Fruit fly (Drosophila melanogaster) whole organism, embryonic: ENCODE data around the gene HDAC4.

Source experiments
- Abd-B ChIP-seq: fragments of 200-800 bp; sonication (Bioruptor generic); optimal IDR thresholded peaks from 2 replicates; lab custom pipeline; 2018; ENCODE audit warnings: missing biosample characterization, mild to moderate bottlenecking, missing genetic modification characterization, moderate library complexity
- Aef1 ChIP-seq: fragments of 200-800 bp; sonication (Bioruptor generic); IDR thresholded peaks from 3 replicates; pipeline ENCODE4 v1.3.6; 2022; ENCODE audit warnings: missing biosample characterization, missing genetic modification characterization
- Antp ChIP-seq: fragments of 200-800 bp; sonication (Bioruptor generic); optimal IDR thresholded peaks from 3 replicates; lab custom pipeline; 2016; ENCODE audit warnings: missing biosample characterization, missing genetic modification characterization
- BtbVII ChIP-seq: fragments of 200-800 bp; sonication (Bioruptor generic); optimal IDR thresholded peaks from 3 replicates; lab custom pipeline; 2017; ENCODE audit warnings: missing biosample characterization, mild to moderate bottlenecking, missing genetic modification characterization
- CG11247 ChIP-seq: fragments of 200-800 bp; sonication (Bioruptor generic); IDR thresholded peaks from 2 replicates; pipeline ENCODE4 v1.3.6; 2022; ENCODE audit warnings: missing biosample characterization, missing genetic modification characterization
- CG11560 ChIP-seq: fragments of 200-800 bp; sonication (Bioruptor generic); IDR thresholded peaks from 3 replicates; pipeline ENCODE4 v1.3.6; 2022; ENCODE audit warnings: missing biosample characterization, missing genetic modification characterization
- CG11695 ChIP-seq: fragments of 200-800 bp; sonication (Bioruptor generic); IDR thresholded peaks from 3 replicates; pipeline ENCODE4 v1.3.6; 2022; ENCODE audit warnings: missing biosample characterization, missing genetic modification characterization
- CG14710 ChIP-seq: fragments of 200-800 bp; sonication (Bioruptor generic); optimal IDR thresholded peaks from 3 replicates; lab custom pipeline; 2019; ENCODE audit warnings: missing biosample characterization, mild to moderate bottlenecking, missing genetic modification characterization, moderate library complexity
- CG15011 ChIP-seq: fragments of 200-800 bp; sonication (Bioruptor generic); optimal IDR thresholded peaks from 3 replicates; lab custom pipeline; 2018; ENCODE audit warnings: missing biosample characterization, mild to moderate bottlenecking, missing genetic modification characterization
- CG1529 ChIP-seq: fragments of 200-800 bp; sonication (Bioruptor generic); optimal IDR thresholded peaks from 3 replicates; lab custom pipeline; 2018; ENCODE audit warnings: missing biosample characterization, missing genetic modification characterization
- CG15479 ChIP-seq: fragments of 200-800 bp; sonication (Bioruptor generic); optimal IDR thresholded peaks from 3 replicates; lab custom pipeline; 2019; ENCODE audit warnings: missing biosample characterization, mild to moderate bottlenecking, missing genetic modification characterization, moderate library complexity
- CG1602 ChIP-seq: fragments of 200-800 bp; sonication (Bioruptor generic); optimal IDR thresholded peaks from 3 replicates; lab custom pipeline; 2016; ENCODE audit warnings: missing biosample characterization, missing genetic modification characterization
- CG2712 ChIP-seq: fragments of 200-800 bp; optimal IDR thresholded peaks from 3 replicates; lab custom pipeline; 2019; ENCODE audit warnings: missing biosample characterization, mild to moderate bottlenecking, missing genetic modification characterization, moderate library complexity
- CG31388 ChIP-seq: fragments of 200-800 bp; sonication (Bioruptor generic); optimal IDR thresholded peaks from 2 replicates; lab custom pipeline; 2016; ENCODE audit warnings: missing biosample characterization, missing genetic modification characterization
- CG4854 ChIP-seq: fragments of 200-800 bp; sonication (Bioruptor generic); optimal IDR thresholded peaks from 2 replicates; lab custom pipeline; 2016; ENCODE audit warnings: missing biosample characterization, missing genetic modification characterization, inconsistent platforms
- CG5953 ChIP-seq: fragments of 200-800 bp; sonication (Bioruptor generic); IDR thresholded peaks from 2 replicates; pipeline ENCODE4 v1.3.6; 2022; ENCODE audit warnings: missing biosample characterization, missing genetic modification characterization
- CG6854 ChIP-seq: fragments of 200-800 bp; sonication (Bioruptor generic); optimal IDR thresholded peaks from 3 replicates; lab custom pipeline; 2017; ENCODE audit warnings: missing biosample characterization, mild to moderate bottlenecking, missing genetic modification characterization
- CG8388 ChIP-seq: fragments of 200-800 bp; sonication (Bioruptor generic); optimal IDR thresholded peaks from 2 replicates; lab custom pipeline; 2019; ENCODE audit warnings: missing biosample characterization, mild to moderate bottlenecking, missing genetic modification characterization, moderate library complexity
- CrebB ChIP-seq: fragments of 200-800 bp; sonication (Bioruptor generic); optimal IDR thresholded peaks from 3 replicates; lab custom pipeline; 2018; ENCODE audit warnings: missing biosample characterization, mild to moderate bottlenecking, missing genetic modification characterization
- D ChIP-seq, 2 experiments: fragments of 200-800 bp in 1 of 2; fragments of >200 bp in 1 of 2; sonication (Bioruptor generic) in 1 of 2; optimal IDR thresholded peaks; 2 replicates in 1 of 2; 3 replicates in 1 of 2; lab custom pipeline; 2017; ENCODE audit warnings: mild to moderate bottlenecking in 1 of 2, missing biosample characterization in 1 of 2, missing genetic modification characterization in 1 of 2, missing genetic modification reagents in 1 of 2
- Dfd ChIP-seq, 2 experiments: fragments of >200 bp; optimal IDR thresholded peaks; 2 replicates each; lab custom pipeline; 2017; ENCODE audit warnings: missing biosample characterization in 2 of 2, missing genetic modification characterization in 2 of 2
- Drgx ChIP-seq: fragments of 200-800 bp; sonication (Bioruptor generic); IDR thresholded peaks from 2 replicates; pipeline ENCODE4 v1.3.6; 2022; ENCODE audit warnings: missing biosample characterization, missing genetic modification characterization
- E2f2 ChIP-seq: fragments of 200-800 bp; sonication (Bioruptor generic); IDR thresholded peaks from 2 replicates; pipeline ENCODE4 v1.3.6; 2022; ENCODE audit warnings: missing biosample characterization, missing genetic modification characterization
- HHEX ChIP-seq: fragments of 200-800 bp; sonication (Bioruptor generic); optimal IDR thresholded peaks from 3 replicates; lab custom pipeline; 2017; ENCODE audit warnings: missing biosample characterization, mild to moderate bottlenecking, missing genetic modification characterization, missing genetic modification reagents
- HLH54F ChIP-seq: fragments of 200-800 bp; sonication (Bioruptor generic); optimal IDR thresholded peaks from 3 replicates; lab custom pipeline; 2016; ENCODE audit warnings: missing biosample characterization, missing genetic modification characterization
- Hand ChIP-seq: fragments of 200-800 bp; sonication (Bioruptor generic); optimal IDR thresholded peaks from 2 replicates; lab custom pipeline; 2017; ENCODE audit warnings: mild to moderate bottlenecking, missing biosample characterization, missing genetic modification reagents, missing genetic modification characterization
- Lim3 ChIP-seq: fragments of 200-800 bp; sonication (Bioruptor generic); IDR thresholded peaks from 2 replicates; pipeline ENCODE4 v1.3.6; 2022; ENCODE audit warnings: missing biosample characterization, missing genetic modification characterization
- NK7.1 ChIP-seq: fragments of 200-800 bp; sonication (Bioruptor generic); optimal IDR thresholded peaks from 3 replicates; lab custom pipeline; 2016; ENCODE audit warnings: missing biosample characterization, missing genetic modification characterization
- Neu2 ChIP-seq: fragments of 200-800 bp; sonication (Bioruptor generic); optimal IDR thresholded peaks from 3 replicates; lab custom pipeline; 2016; ENCODE audit warnings: missing biosample characterization, missing genetic modification characterization, borderline replicate concordance
- Nf-YC ChIP-seq: fragments of 200-800 bp; optimal IDR thresholded peaks from 3 replicates; lab custom pipeline; 2019; ENCODE audit warnings: missing biosample characterization, mild to moderate bottlenecking, missing genetic modification characterization, moderate library complexity
- Rx ChIP-seq: fragments of 200-800 bp; sonication (Bioruptor generic); IDR thresholded peaks from 2 replicates; pipeline ENCODE4 v1.3.6; 2022; ENCODE audit warnings: missing biosample characterization, missing genetic modification characterization
- ase ChIP-seq: fragments of 200-800 bp; sonication (Bioruptor generic); IDR thresholded peaks from 3 replicates; pipeline ENCODE4 v1.3.6; 2022; ENCODE audit warnings: missing biosample characterization, missing genetic modification characterization
- bbx ChIP-seq: fragments of 200-800 bp; sonication (Bioruptor generic); IDR thresholded peaks from 2 replicates; pipeline ENCODE4 v1.3.6; 2022; ENCODE audit warnings: missing biosample characterization, missing genetic modification characterization; ENCODE audit not compliant: partially characterized antibody
- dmrt11E ChIP-seq: fragments of 200-800 bp; sonication (Bioruptor generic); optimal IDR thresholded peaks from 3 replicates; lab custom pipeline; 2018; ENCODE audit warnings: missing biosample characterization, mild to moderate bottlenecking, missing genetic modification characterization, moderate library complexity
- esg ChIP-seq: fragments of 200-800 bp; sonication (Bioruptor generic); conservative IDR thresholded peaks from 2 replicates; pipeline ENCODE4 v1.3.6; 2022; ENCODE audit warnings: missing biosample characterization, missing genetic modification characterization
- her ChIP-seq: fragments of 200-800 bp; sonication (Bioruptor generic); optimal IDR thresholded peaks from 2 replicates; lab custom pipeline; 2016; ENCODE audit warnings: missing biosample characterization, missing genetic modification characterization
- hth ChIP-seq: fragments of >200 bp; optimal IDR thresholded peaks from 2 replicates; lab custom pipeline; 2017; ENCODE audit warnings: inconsistent platforms
- ind ChIP-seq: fragments of 200-800 bp; sonication (Bioruptor generic); optimal IDR thresholded peaks from 3 replicates; lab custom pipeline; 2016; ENCODE audit warnings: missing biosample characterization, missing genetic modification characterization
- insv ChIP-seq, 2 experiments: fragments of 200-800 bp; sonication (Bioruptor generic); optimal IDR thresholded peaks; 3 replicates each; lab custom pipeline; 2016 to 2018; ENCODE audit warnings: missing biosample characterization in 2 of 2, missing genetic modification characterization in 2 of 2
- inv ChIP-seq: fragments of 200-800 bp; sonication (Bioruptor generic); IDR thresholded peaks from 2 replicates; pipeline ENCODE4 v1.3.6; 2022; ENCODE audit warnings: missing biosample characterization, missing genetic modification characterization; ENCODE audit not compliant: partially characterized antibody
- kay ChIP-seq: fragments of 200-800 bp; sonication (Bioruptor generic); optimal IDR thresholded peaks from 2 replicates; lab custom pipeline; 2016; ENCODE audit warnings: missing biosample characterization, missing genetic modification characterization
- lbe ChIP-seq: fragments of 200-800 bp; sonication (Bioruptor generic); optimal IDR thresholded peaks from 2 replicates; lab custom pipeline; 2016; ENCODE audit warnings: missing biosample characterization, mild to moderate bottlenecking, missing genetic modification characterization
- lmd ChIP-seq: fragments of 200-800 bp; sonication (Bioruptor generic); IDR thresholded peaks from 2 replicates; pipeline ENCODE4 v1.3.6; 2022; ENCODE audit warnings: missing biosample characterization, missing genetic modification characterization
- luna ChIP-seq: fragments of 200-800 bp; sonication (Bioruptor generic); optimal IDR thresholded peaks from 2 replicates; lab custom pipeline; 2016; ENCODE audit warnings: missing biosample characterization, missing genetic modification characterization
- pb ChIP-seq: fragments of 200-800 bp; sonication (Bioruptor generic); optimal IDR thresholded peaks from 3 replicates; lab custom pipeline; 2016; ENCODE audit warnings: missing biosample characterization, missing genetic modification characterization
- phol ChIP-seq: fragments of 200-800 bp; sonication (Bioruptor generic); optimal IDR thresholded peaks from 3 replicates; lab custom pipeline; 2018; ENCODE audit warnings: missing biosample characterization, mild to moderate bottlenecking, missing genetic modification characterization, moderate library complexity
- prd ChIP-seq, 3 experiments: fragments of >200 bp in 2 of 3; fragments of 200-800 bp in 1 of 3; sonication (Bioruptor generic) in 1 of 3; optimal IDR thresholded peaks in 2 of 3; IDR thresholded peaks in 1 of 3; 2 replicates in 2 of 3; 3 replicates in 1 of 3; pipeline versions ENCODE4 v1.3.6 to Lab custom; 2017 to 2022; ENCODE audit warnings: missing biosample characterization in 1 of 3, missing genetic modification characterization in 1 of 3
- twi ChIP-seq: fragments of 200-800 bp; optimal IDR thresholded peaks from 2 replicates; lab custom pipeline; 2019; ENCODE audit warnings: missing biosample characterization, mild to moderate bottlenecking, missing genetic modification characterization, moderate library complexity
- tx ChIP-seq: fragments of 200-800 bp; sonication (Bioruptor generic); optimal IDR thresholded peaks from 2 replicates; lab custom pipeline; 2016; ENCODE audit warnings: missing biosample characterization, missing genetic modification characterization
- zen2 ChIP-seq: fragments of 200-800 bp; sonication (Bioruptor generic); IDR thresholded peaks from 3 replicates; pipeline ENCODE4 v1.3.6; 2022; ENCODE audit warnings: missing biosample characterization, missing genetic modification characterization; ENCODE audit not compliant: partially characterized antibody

The HDAC4 gene

dm6 chrX:13323114-13323513 is 37.7 kb upstream of the HDAC4 start (continued):
- TF ChIP-seq Nf-YC (tag; lab: Kevin White, UChicago), result peak; percentile 15
- peak; percentile 44 for TF ChIP-seq her
- TF ChIP-seq CG31388 (GFP tag; lab: Kevin White, UChicago), result peak; percentile 46
- peak; percentile 61 for TF ChIP-seq CG11695
- TF ChIP-seq CG1602, result peak; percentile 48
- TF ChIP-seq zen2 (GFP tag; lab: Robert Waterston, UW), result no peak
- peak; percentile 69 for TF ChIP-seq phol (tag; lab: Kevin White, UChicago)
- TF ChIP-seq CG4854 (GFP tag; lab: Kevin White, UChicago), result peak; percentile 37
- TF ChIP-seq CG11247 (GFP tag; lab: Robert Waterston, UW), result no peak
- peak; percentile 32 for TF ChIP-seq Antp (GFP tag; lab: Kevin White, UChicago)
- no peak for TF ChIP-seq D (optimal IDR thresholded peaks at IDR 0.05; lab: Kevin White, UChicago)
- TF ChIP-seq D (GFP tag; optimal IDR thresholded peaks at IDR 0.05; lab: Kevin White, UChicago), result peak; percentile 18
- no peak for TF ChIP-seq insv (GFP tag; optimal IDR thresholded peaks at IDR 0.05; lab: Kevin White, UChicago)
- TF ChIP-seq CG11560 (tag; lab: Robert Waterston, UW), result no peak
- TF ChIP-seq tx (GFP tag; lab: Kevin White, UChicago), result peak; percentile 37
- peak; percentile 58 for TF ChIP-seq Aef1 (GFP tag; lab: Robert Waterston, UW)
- peak; percentile 15 for TF ChIP-seq CG14710 (tag; lab: Kevin White, UChicago)
- TF ChIP-seq esg (GFP tag; lab: Robert Waterston, UW), result peak; percentile 56
- TF ChIP-seq E2f2 (GFP tag; lab: Robert Waterston, UW), result peak; percentile 19; the same call in 1 of the 2 replicates
- TF ChIP-seq CG15011, result no peak
- TF ChIP-seq Neu2 (GFP tag; lab: Kevin White, UChicago), result no peak
- no peak for TF ChIP-seq kay (GFP tag; lab: Kevin White, UChicago)
- TF ChIP-seq luna, result peak; percentile 42
- TF ChIP-seq CG6854 (GFP tag; lab: Kevin White, UChicago), result no peak
- peak; percentile 63 for TF ChIP-seq Drgx (GFP tag; lab: Robert Waterston, UW)
- no peak for TF ChIP-seq CG15479 (GFP tag; lab: Kevin White, UChicago)
- no peak for TF ChIP-seq inv
- no peak for TF ChIP-seq hth
- TF ChIP-seq Dfd (GFP tag; optimal IDR thresholded peaks at IDR 0.05; lab: Kevin White, UChicago), result no peak
- peak; percentile 25 for TF ChIP-seq HHEX
- peak; percentile 43 for TF ChIP-seq lbe (GFP tag; lab: Kevin White, UChicago)
- TF ChIP-seq lmd (GFP tag; lab: Robert Waterston, UW), result peak; percentile 68
- TF ChIP-seq dmrt11E (tag; lab: Kevin White, UChicago), result peak; percentile 20
- no peak for TF ChIP-seq Lim3 (GFP tag; lab: Robert Waterston, UW)
- TF ChIP-seq Abd-B (GFP tag; lab: Kevin White, UChicago), result peak; percentile 55
- TF ChIP-seq Hand (GFP tag; lab: Kevin White, UChicago), result peak; percentile 17
- TF ChIP-seq ind, result peak; percentile 68
- peak; percentile 56 for TF ChIP-seq BtbVII (GFP tag; lab: Kevin White, UChicago)
- no peak for TF ChIP-seq twi (tag; lab: Kevin White, UChicago)
- TF ChIP-seq ase (GFP tag; lab: Robert Waterston, UW), result peak; percentile 22; the same call in 1 of the 3 replicates
- TF ChIP-seq bbx, result no peak
- TF ChIP-seq CrebB (tag; lab: Kevin White, UChicago), result no peak
- peak; percentile 1 for TF ChIP-seq CG1529 (GFP tag; lab: Kevin White, UChicago)
- peak; percentile 76 for TF ChIP-seq HLH54F (GFP tag; lab: Kevin White, UChicago)
- TF ChIP-seq Rx (GFP tag; lab: Robert Waterston, UW), result no peak
- TF ChIP-seq pb (GFP tag; lab: Kevin White, UChicago), result peak; percentile 24
- TF ChIP-seq prd (optimal IDR thresholded peaks at IDR 0.05; lab: Kevin White, UChicago), result no peak
- peak; percentile 63; the same call in 2 of the 3 replicates for TF ChIP-seq prd (GFP tag; IDR thresholded peaks at IDR 0.05; lab: Robert Waterston, UW)
- TF ChIP-seq CG5953 (GFP tag; lab: Robert Waterston, UW), result 0 out of 2 replicates have a peak, but pooled peaks have one; percentile 29
- peak; percentile 38 for TF ChIP-seq CG8388
- peak; percentile 74 for TF ChIP-seq CG2712 (tag; lab: Kevin White, UChicago)
- peak; percentile 20 for TF ChIP-seq NK7.1 (GFP tag; lab: Kevin White, UChicago)
